Worm (Caenorhabditis elegans) whole organism, L3 larva: ENCODE results near the gene F55B11.4.
A peak's percentile ranks its signal among the peaks of the same experiment; 100 is the strongest.

Experiments used
- R02D3.7 ChIP-seq: fragments of 150-350 bp; optimal IDR thresholded peaks from 2 replicates; lab custom pipeline; 2014; ENCODE audit warnings: missing biosample characterization, missing genetic modification characterization
- ZK546.5 ChIP-seq: sonication (generic microtip); optimal IDR thresholded peaks from 2 replicates; lab custom pipeline; 2017; ENCODE audit warnings: missing biosample characterization, missing genetic modification characterization
- aly-2 ChIP-seq: fragments of 150-350 bp; optimal IDR thresholded peaks from 2 replicates; lab custom pipeline; 2014; ENCODE audit warnings: missing biosample characterization, missing genetic modification characterization
- ama-1 ChIP-seq: fragments of 150-350 bp; optimal IDR thresholded peaks from 2 replicates; lab custom pipeline; 2018
- ceh-16 ChIP-seq: sonication (generic microtip); optimal IDR thresholded peaks from 2 replicates; lab custom pipeline; 2017; ENCODE audit warnings: missing biosample characterization, missing genetic modification characterization
- ceh-28 ChIP-seq: fragments of 150-350 bp; optimal IDR thresholded peaks from 2 replicates; lab custom pipeline; 2014; ENCODE audit warnings: missing biosample characterization, missing genetic modification reagents, missing genetic modification characterization
- ceh-82 ChIP-seq: fragments of 150-350 bp; optimal IDR thresholded peaks from 2 replicates; lab custom pipeline; 2014; ENCODE audit warnings: missing biosample characterization, missing genetic modification characterization
- daf-12 ChIP-seq: fragments of 150-350 bp; optimal IDR thresholded peaks from 2 replicates; lab custom pipeline; 2014; ENCODE audit warnings: missing biosample characterization, missing genetic modification reagents, missing genetic modification characterization
- egl-27 ChIP-seq: sonication (generic microtip); optimal IDR thresholded peaks from 4 replicates; lab custom pipeline; 2017; ENCODE audit warnings: missing biosample characterization, missing genetic modification reagents, missing genetic modification characterization
- egl-5 ChIP-seq: fragments of 150-350 bp; optimal IDR thresholded peaks from 2 replicates; lab custom pipeline; 2017; ENCODE audit warnings: missing biosample characterization, missing genetic modification reagents, missing genetic modification characterization, inconsistent platforms
- elt-1 ChIP-seq: fragments of 150-350 bp; optimal IDR thresholded peaks from 2 replicates; lab custom pipeline; 2014; ENCODE audit warnings: missing biosample characterization, missing genetic modification characterization
- elt-2 ChIP-seq: sonication (generic microtip); optimal IDR thresholded peaks from 2 replicates; lab custom pipeline; 2016; ENCODE audit warnings: missing genetic modification reagents, mild to moderate bottlenecking, missing genetic modification characterization, missing compliant biosample characterization
- elt-3 ChIP-seq, 3 experiments: fragments of 150-350 bp in 1 of 3; sonication (generic microtip) in 2 of 3; optimal IDR thresholded peaks; 2 replicates in 2 of 3; 4 replicates in 1 of 3; lab custom pipeline; 2014 to 2017; ENCODE audit warnings: missing biosample characterization in 3 of 3, missing genetic modification characterization in 3 of 3
- eor-1 ChIP-seq, 2 experiments: fragments of 150-350 bp; optimal IDR thresholded peaks; 2 replicates each; lab custom pipeline; 2014 to 2018; ENCODE audit warnings: missing biosample characterization in 2 of 2, missing genetic modification characterization in 2 of 2
- fkh-10 ChIP-seq: sonication (generic microtip); optimal IDR thresholded peaks from 2 replicates; lab custom pipeline; 2017; ENCODE audit warnings: missing biosample characterization, missing genetic modification reagents, missing genetic modification characterization
- fkh-2 ChIP-seq: fragments of 150-350 bp; optimal IDR thresholded peaks from 2 replicates; lab custom pipeline; 2014; ENCODE audit warnings: missing biosample characterization, missing genetic modification reagents, missing genetic modification characterization
- fos-1 ChIP-seq: fragments of 150-350 bp; optimal IDR thresholded peaks from 2 replicates; lab custom pipeline; 2014; ENCODE audit warnings: missing biosample characterization, missing genetic modification characterization
- jun-1 ChIP-seq: fragments of 150-350 bp; optimal IDR thresholded peaks from 2 replicates; lab custom pipeline; 2014; ENCODE audit warnings: missing biosample characterization, missing genetic modification reagents, missing genetic modification characterization
- lin-15B ChIP-seq: fragments of 150-350 bp; optimal IDR thresholded peaks from 2 replicates; lab custom pipeline; 2014; ENCODE audit warnings: missing biosample characterization, missing genetic modification characterization
- lin-39 ChIP-seq: fragments of 150-350 bp; optimal IDR thresholded peaks from 2 replicates; lab custom pipeline; 2018; ENCODE audit warnings: missing biosample characterization, missing genetic modification reagents, missing genetic modification characterization
- lsy-12 ChIP-seq: sonication (generic microtip); optimal IDR thresholded peaks from 2 replicates; lab custom pipeline; 2016; ENCODE audit warnings: mild to moderate bottlenecking, missing genetic modification characterization, missing compliant biosample characterization
- mdl-1 ChIP-seq: fragments of 150-350 bp; optimal IDR thresholded peaks from 2 replicates; lab custom pipeline; 2014; ENCODE audit warnings: missing biosample characterization, missing genetic modification characterization
- mml-1 ChIP-seq: fragments of 150-350 bp; sonication (generic microtip); optimal IDR thresholded peaks from 3 replicates; lab custom pipeline; 2014; ENCODE audit warnings: missing biosample characterization, missing genetic modification characterization
- nfya-1 ChIP-seq: sonication (generic microtip); optimal IDR thresholded peaks from 2 replicates; lab custom pipeline; 2017; ENCODE audit warnings: missing genetic modification characterization, mild to moderate bottlenecking, missing compliant biosample characterization, antibody characterized with exemption, moderate library complexity; ENCODE audit not compliant: insufficient read depth
- nhr-11 ChIP-seq: fragments of 150-350 bp; optimal IDR thresholded peaks from 2 replicates; lab custom pipeline; 2014; ENCODE audit warnings: missing biosample characterization, missing genetic modification characterization
- nhr-237 ChIP-seq: fragments of 150-350 bp; optimal IDR thresholded peaks from 2 replicates; lab custom pipeline; 2014; ENCODE audit warnings: missing biosample characterization, missing genetic modification characterization
- nhr-25 ChIP-seq: sonication (generic microtip); optimal IDR thresholded peaks from 2 replicates; lab custom pipeline; 2017; ENCODE audit warnings: missing biosample characterization, missing genetic modification characterization
- nhr-67 ChIP-seq: fragments of 150-350 bp; optimal IDR thresholded peaks from 2 replicates; lab custom pipeline; 2014; ENCODE audit warnings: missing biosample characterization, missing genetic modification characterization
- nhr-76 ChIP-seq: fragments of 150-350 bp; sonication (generic microtip); optimal IDR thresholded peaks from 5 replicates; lab custom pipeline; 2014; ENCODE audit warnings: missing biosample characterization, missing genetic modification characterization
- nhr-77 ChIP-seq: fragments of 150-350 bp; optimal IDR thresholded peaks from 2 replicates; lab custom pipeline; 2014; ENCODE audit warnings: missing biosample characterization, missing genetic modification characterization
- pha-4 ChIP-seq: fragments of 150-350 bp; optimal IDR thresholded peaks from 2 replicates; lab custom pipeline; 2014; ENCODE audit warnings: missing biosample characterization, missing genetic modification reagents, missing genetic modification characterization
- pqm-1 ChIP-seq: fragments of 150-350 bp; optimal IDR thresholded peaks from 2 replicates; lab custom pipeline; 2017; ENCODE audit warnings: missing biosample characterization, missing genetic modification characterization, inconsistent platforms
- sea-2 ChIP-seq: fragments of 150-350 bp; sonication (generic microtip); optimal IDR thresholded peaks from 4 replicates; lab custom pipeline; 2014; ENCODE audit warnings: missing biosample characterization, missing genetic modification reagents, missing genetic modification characterization
- skn-1 ChIP-seq: fragments of 150-350 bp; optimal IDR thresholded peaks from 2 replicates; lab custom pipeline; 2014; ENCODE audit warnings: missing biosample characterization, missing genetic modification characterization
- snpc-4 ChIP-seq: fragments of 150-350 bp; optimal IDR thresholded peaks from 2 replicates; lab custom pipeline; 2014; ENCODE audit warnings: missing biosample characterization, missing genetic modification characterization
- tbx-2 ChIP-seq: sonication (generic microtip); optimal IDR thresholded peaks from 2 replicates; lab custom pipeline; 2016; ENCODE audit warnings: mild to moderate bottlenecking, missing genetic modification characterization, missing compliant biosample characterization
- unc-39 ChIP-seq: sonication (generic microtip); optimal IDR thresholded peaks from 4 replicates; lab custom pipeline; 2017; ENCODE audit warnings: missing biosample characterization, missing genetic modification characterization
- unc-62 ChIP-seq: fragments of 150-350 bp; sonication (generic microtip); optimal IDR thresholded peaks from 4 replicates; lab custom pipeline; 2014; ENCODE audit warnings: missing biosample characterization, missing genetic modification reagents, missing genetic modification characterization
- ztf-11 ChIP-seq: fragments of 150-350 bp; optimal IDR thresholded peaks from 2 replicates; lab custom pipeline; 2014; ENCODE audit warnings: missing biosample characterization, missing genetic modification characterization
- ztf-4 ChIP-seq: fragments of 150-350 bp; optimal IDR thresholded peaks from 2 replicates; lab custom pipeline; 2014; ENCODE audit warnings: missing biosample characterization, missing genetic modification characterization

The F55B11.4 gene

DNA sequence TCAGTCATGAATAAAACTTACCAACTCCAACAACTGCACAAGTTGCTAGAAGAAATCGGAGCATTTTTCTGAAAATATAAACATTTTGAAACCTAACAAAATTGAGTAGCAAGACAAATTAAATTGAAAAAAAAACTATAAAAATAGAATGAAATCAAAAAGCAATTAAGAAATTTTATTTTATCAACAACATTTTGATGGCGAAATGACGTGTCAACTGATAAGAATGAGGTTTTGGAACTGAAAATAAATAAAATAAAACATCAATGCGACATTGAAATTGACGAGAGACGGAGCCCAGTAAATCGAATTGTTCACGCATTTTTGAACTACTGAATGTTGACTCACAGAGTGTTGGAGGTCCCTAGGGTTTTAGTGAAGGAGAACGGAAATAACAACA is at the start of gene F55B11.4:
Gene F55B11.4, minus strand, starts transcription at position 68 of the 400 bp plus-strand sequence.
- no peak for TF ChIP-seq aly-2
- no peak for TF ChIP-seq nhr-11 (tag; lab: Kevin White, UChicago)
- TF ChIP-seq ama-1 (lab: Kevin White, UChicago) = no peak
- TF ChIP-seq ceh-16 (tag; lab: Kevin White, UChicago) = no peak
- TF ChIP-seq lin-15B = no peak
- TF ChIP-seq egl-27 (tag; lab: Kevin White, UChicago) = no peak
- TF ChIP-seq fkh-2 (tag; lab: Kevin White, UChicago) = no peak
- no peak for TF ChIP-seq unc-39
- peak; percentile 87 for TF ChIP-seq pqm-1
- TF ChIP-seq ztf-4 = no peak
- peak; percentile 65 for TF ChIP-seq pha-4 (tag; lab: Kevin White, UChicago)
- no peak for TF ChIP-seq skn-1 (tag; lab: Kevin White, UChicago)
- no peak for TF ChIP-seq mdl-1 (tag; lab: Kevin White, UChicago)
- no peak for TF ChIP-seq lin-39 (tag; lab: Kevin White, UChicago)
- no peak for TF ChIP-seq jun-1 (tag; lab: Kevin White, UChicago)
- TF ChIP-seq ztf-11 (tag; lab: Kevin White, UChicago) = no peak
- no peak for TF ChIP-seq elt-1
- no peak for TF ChIP-seq nhr-25
- TF ChIP-seq fkh-10 (GFP tag; lab: Kevin White, UChicago) = no peak
- TF ChIP-seq elt-2 (tag; lab: Kevin White, UChicago) = peak; percentile 88
- no peak for TF ChIP-seq eor-1 (tag; optimal IDR thresholded peaks at IDR 0.05; lab: Kevin White, UChicago)
- TF ChIP-seq mml-1 (tag; lab: Kevin White, UChicago) = no peak
- no peak for TF ChIP-seq lsy-12 (tag; lab: Kevin White, UChicago)
- TF ChIP-seq nhr-67 (tag; lab: Kevin White, UChicago) = no peak

- TF ChIP-seq tbx-2 = no peak
- TF ChIP-seq skn-1 (tag; lab: Kevin White, UChicago) = no peak
- TF ChIP-seq aly-2 = no peak
Measured at ce11 chrIV:14469013-14469412, 38.3 kb upstream of the F55B11.4 start.

- no peak for TF ChIP-seq lsy-12 (tag; lab: Kevin White, UChicago)
- no peak for TF ChIP-seq pqm-1
- TF ChIP-seq lin-15B = no peak
- TF ChIP-seq nhr-237 (tag; lab: Kevin White, UChicago) = no peak
- TF ChIP-seq pha-4 (tag; lab: Kevin White, UChicago) = no peak
- TF ChIP-seq ceh-28 = no peak
- TF ChIP-seq fos-1 (tag; lab: Kevin White, UChicago) = no peak
- TF ChIP-seq mml-1 (tag; lab: Kevin White, UChicago) = no peak
- TF ChIP-seq mdl-1 (tag; lab: Kevin White, UChicago) = no peak
- TF ChIP-seq ama-1 (lab: Kevin White, UChicago) = no peak
- no peak for TF ChIP-seq elt-3 (tag; optimal IDR thresholded peaks at IDR 0.05; lab: Kevin White, UChicago)
- TF ChIP-seq fkh-2 (tag; lab: Kevin White, UChicago) = no peak
- no peak for TF ChIP-seq nfya-1 (tag; lab: Kevin White, UChicago)
- TF ChIP-seq unc-62 (GFP tag; lab: Kevin White, UChicago) = no peak
- TF ChIP-seq nhr-67 (tag; lab: Kevin White, UChicago) = no peak
- TF ChIP-seq egl-5 (tag; lab: Kevin White, UChicago) = no peak
- TF ChIP-seq ceh-16 (tag; lab: Kevin White, UChicago) = no peak
Measured at ce11 chrIV:14466837-14467236, 36.1 kb upstream of the F55B11.4 start.

- TF ChIP-seq mml-1 (tag; lab: Kevin White, UChicago) (no peak), fkh-2 (tag; lab: Kevin White, UChicago) (no peak), lin-15B (no peak)
Measured at ce11 chrIV:14466048-14466447, 35.3 kb upstream of the F55B11.4 start.

DNA sequence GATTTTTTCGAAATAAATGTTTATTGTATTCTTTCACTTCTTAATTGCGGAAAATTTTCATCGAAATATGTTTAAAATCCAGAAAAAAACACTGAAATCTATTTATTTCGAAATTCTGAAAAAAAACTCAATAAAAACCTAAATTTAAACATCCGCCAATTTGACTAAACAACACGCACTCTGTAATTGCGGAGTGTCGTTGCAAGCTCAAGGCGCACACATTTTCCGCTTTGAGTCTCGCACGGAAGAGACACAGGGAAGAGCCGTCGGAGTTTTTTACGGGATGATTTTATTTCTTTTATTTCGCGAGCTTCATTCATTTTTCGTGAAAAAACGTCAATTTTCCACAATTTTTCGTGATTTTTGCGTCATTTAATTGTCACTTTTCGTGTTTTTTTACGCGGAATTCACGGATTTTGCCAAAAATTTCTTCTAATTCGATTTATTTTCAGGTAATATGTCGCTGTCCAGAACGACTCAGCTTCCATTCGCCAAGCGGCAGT is 33.4 kb upstream of the F55B11.4 start, which contains the start of gene dld-1:
Gene dld-1, plus strand, starts transcription at position 453 of the 503 bp plus-strand sequence.
- TF ChIP-seq nhr-76 (tag; lab: Kevin White, UChicago) = no peak
- TF ChIP-seq ztf-11 (tag; lab: Kevin White, UChicago) = no peak
- peak; percentile 94 for TF ChIP-seq ceh-28
- TF ChIP-seq ZK546.5 = peak; percentile 18
- TF ChIP-seq nhr-237 (tag; lab: Kevin White, UChicago) = no peak
- TF ChIP-seq egl-5 (tag; lab: Kevin White, UChicago) = peak; percentile 100
- TF ChIP-seq nfya-1 (tag; lab: Kevin White, UChicago) = peak; percentile 99
- peak; percentile 93 for TF ChIP-seq fkh-10 (GFP tag; lab: Kevin White, UChicago)
- TF ChIP-seq ceh-82 (tag; lab: Kevin White, UChicago) = peak; percentile 94
- peak; percentile 91 for TF ChIP-seq skn-1 (tag; lab: Kevin White, UChicago)
- peak; percentile 99 for TF ChIP-seq lin-15B
- peak; percentile 27 for TF ChIP-seq egl-27 (tag; lab: Kevin White, UChicago)
- TF ChIP-seq ceh-16 (tag; lab: Kevin White, UChicago) = peak; percentile 51
- no peak for TF ChIP-seq sea-2 (GFP tag; lab: Kevin White, UChicago)
- TF ChIP-seq elt-3 (tag; optimal IDR thresholded peaks at IDR 0.05; lab: Kevin White, UChicago) = peak in 2 of 3 experiments; percentile 12 to 46
- peak; percentile 68 for TF ChIP-seq elt-2 (tag; lab: Kevin White, UChicago)
- no peak for TF ChIP-seq daf-12 (tag; lab: Kevin White, UChicago)
- peak; percentile 99 for TF ChIP-seq pha-4 (tag; lab: Kevin White, UChicago)
- peak; percentile 64 for TF ChIP-seq tbx-2
- peak; percentile 99 for TF ChIP-seq R02D3.7 (tag; lab: Kevin White, UChicago)
- TF ChIP-seq snpc-4 = peak; percentile 92
- peak; percentile 100 for TF ChIP-seq lin-39 (tag; lab: Kevin White, UChicago)
- peak; percentile 91 for TF ChIP-seq jun-1 (tag; lab: Kevin White, UChicago)
- peak; percentile 72 for TF ChIP-seq lsy-12 (tag; lab: Kevin White, UChicago)
- TF ChIP-seq nhr-77 (tag; lab: Kevin White, UChicago) = peak; percentile 83
- no peak for TF ChIP-seq mml-1 (tag; lab: Kevin White, UChicago)
- TF ChIP-seq ztf-4 = no peak
- TF ChIP-seq nhr-67 (tag; lab: Kevin White, UChicago) = peak; percentile 50
- TF ChIP-seq elt-1 = peak; percentile 69
- TF ChIP-seq pqm-1 = peak; percentile 86
